Fruit fly (Drosophila melanogaster) whole organism, embryonic: ENCODE data around the gene Or88a.

ENCODE experiments used
- Atf3 ChIP-seq: fragments of 200-800 bp; sonication (Bioruptor generic); optimal IDR thresholded peaks from 3 replicates; lab custom pipeline; 2016; ENCODE audit warnings: missing biosample characterization, missing genetic modification characterization
- Bgb ChIP-seq: fragments of 200-800 bp; sonication (Bioruptor generic); IDR thresholded peaks from 2 replicates; pipeline ENCODE4 v1.3.6; 2022; ENCODE audit warnings: missing biosample characterization, missing genetic modification characterization; ENCODE audit not compliant: partially characterized antibody
- CG10366 ChIP-seq: fragments of 200-800 bp; sonication (Bioruptor generic); IDR thresholded peaks from 2 replicates; pipeline ENCODE4 v1.3.6; 2022; ENCODE audit warnings: missing biosample characterization, missing genetic modification characterization
- CG10543 ChIP-seq: fragments of 200-800 bp; sonication (Bioruptor generic); optimal IDR thresholded peaks from 3 replicates; lab custom pipeline; 2017; ENCODE audit warnings: missing biosample characterization, mild to moderate bottlenecking, missing genetic modification characterization, moderate library complexity
- CG13424 ChIP-seq: fragments of 200-800 bp; sonication (Bioruptor generic); optimal IDR thresholded peaks from 2 replicates; lab custom pipeline; 2019; ENCODE audit warnings: missing biosample characterization, mild to moderate bottlenecking, missing genetic modification characterization, moderate library complexity
- CG15269 ChIP-seq: fragments of 200-800 bp; sonication (Bioruptor generic); optimal IDR thresholded peaks from 2 replicates; lab custom pipeline; 2018; ENCODE audit warnings: missing biosample characterization, mild to moderate bottlenecking, missing genetic modification characterization, moderate library complexity
- CG1603 ChIP-seq: fragments of 200-800 bp; sonication (Bioruptor generic); optimal IDR thresholded peaks from 2 replicates; lab custom pipeline; 2019; ENCODE audit warnings: missing biosample characterization, mild to moderate bottlenecking, missing genetic modification characterization, moderate library complexity
- CG16815 ChIP-seq: fragments of 200-800 bp; sonication (Bioruptor generic); optimal IDR thresholded peaks from 3 replicates; lab custom pipeline; 2017; ENCODE audit warnings: missing biosample characterization, mild to moderate bottlenecking, missing genetic modification characterization
- CG17359 ChIP-seq: fragments of 200-800 bp; sonication (Bioruptor generic); optimal IDR thresholded peaks from 3 replicates; lab custom pipeline; 2018; ENCODE audit warnings: missing biosample characterization, mild to moderate bottlenecking, missing genetic modification characterization, moderate library complexity
- CG17361 ChIP-seq: fragments of 200-800 bp; sonication (Bioruptor generic); IDR thresholded peaks from 3 replicates; pipeline ENCODE4 v1.3.6; 2022; ENCODE audit warnings: missing biosample characterization, missing genetic modification characterization
- CG18011 ChIP-seq: fragments of 200-800 bp; sonication (Bioruptor generic); optimal IDR thresholded peaks from 2 replicates; lab custom pipeline; 2017; ENCODE audit warnings: missing biosample characterization, missing genetic modification characterization, mild to moderate bottlenecking, moderate library complexity, missing genotype
- CG18262 ChIP-seq: fragments of 200-800 bp; optimal IDR thresholded peaks from 3 replicates; lab custom pipeline; 2019; ENCODE audit warnings: missing biosample characterization, mild to moderate bottlenecking, missing genetic modification characterization, moderate library complexity
- CG2120 ChIP-seq: fragments of 200-800 bp; sonication (Bioruptor generic); optimal IDR thresholded peaks from 3 replicates; lab custom pipeline; 2016; ENCODE audit warnings: missing biosample characterization, missing genetic modification characterization
- CG3065 ChIP-seq: fragments of 200-800 bp; sonication (Bioruptor generic); optimal IDR thresholded peaks from 2 replicates; lab custom pipeline; 2016; ENCODE audit warnings: missing biosample characterization, missing genetic modification characterization
- CG33213 ChIP-seq: fragments of 200-800 bp; sonication (Bioruptor generic); optimal IDR thresholded peaks from 3 replicates; lab custom pipeline; 2016; ENCODE audit warnings: missing biosample characterization, missing genetic modification characterization
- CG3847 ChIP-seq: fragments of 200-800 bp; sonication (Bioruptor generic); IDR thresholded peaks from 2 replicates; pipeline ENCODE4 v1.3.6; 2022; ENCODE audit warnings: missing biosample characterization, missing genetic modification characterization
- CHES-1-like ChIP-seq: fragments of 200-800 bp; sonication (Bioruptor generic); optimal IDR thresholded peaks from 2 replicates; lab custom pipeline; 2016; ENCODE audit warnings: missing biosample characterization, missing genetic modification characterization
- CrebB ChIP-seq: fragments of 200-800 bp; sonication (Bioruptor generic); optimal IDR thresholded peaks from 3 replicates; lab custom pipeline; 2018; ENCODE audit warnings: missing biosample characterization, mild to moderate bottlenecking, missing genetic modification characterization
- Dip2 ChIP-seq: fragments of 200-800 bp; sonication (Bioruptor generic); IDR thresholded peaks from 2 replicates; pipeline ENCODE4 v1.3.6; 2022; ENCODE audit warnings: missing biosample characterization, missing genetic modification characterization
- HmgD ChIP-seq: fragments of 200-800 bp; sonication (Bioruptor generic); optimal IDR thresholded peaks from 3 replicates; lab custom pipeline; 2016; ENCODE audit warnings: missing biosample characterization, missing genetic modification characterization
- Hsf ChIP-seq: fragments of 200-800 bp; sonication (Bioruptor generic); optimal IDR thresholded peaks from 3 replicates; lab custom pipeline; 2016; ENCODE audit warnings: missing biosample characterization, missing genetic modification characterization
- Med ChIP-seq: fragments of 200-800 bp; sonication (Bioruptor generic); peaks from one replicate; lab custom pipeline; 2016; ENCODE audit warnings: missing biosample characterization, missing genetic modification characterization, mild to moderate bottlenecking, inconsistent platforms, moderate library complexity
- Nf-YB ChIP-seq: fragments of 200-800 bp; sonication (Bioruptor generic); optimal IDR thresholded peaks from 3 replicates; lab custom pipeline; 2019; ENCODE audit warnings: missing biosample characterization, mild to moderate bottlenecking, missing genetic modification characterization, moderate library complexity
- Ravus ChIP-seq: fragments of 200-800 bp; sonication (Bioruptor generic); IDR thresholded peaks from 2 replicates; pipeline ENCODE4 v1.3.6; 2022; ENCODE audit warnings: missing biosample characterization, missing genetic modification characterization
- Trl ChIP-seq, 3 experiments: fragments of >200 bp in 2 of 3; fragments of 200-800 bp in 1 of 3; sonication (Bioruptor generic) in 1 of 3; optimal IDR thresholded peaks; 2 replicates in 1 of 3; 3 replicates in 2 of 3; lab custom pipeline; 2016 to 2017; ENCODE audit warnings: missing biosample characterization in 1 of 3, missing genetic modification characterization in 1 of 3
- Xbp1 ChIP-seq: fragments of 200-800 bp; sonication (Bioruptor generic); optimal IDR thresholded peaks from 3 replicates; lab custom pipeline; 2016; ENCODE audit warnings: missing biosample characterization, mild to moderate bottlenecking, missing genetic modification characterization
- ara ChIP-seq: fragments of 200-800 bp; sonication (Bioruptor generic); IDR thresholded peaks from 2 replicates; pipeline ENCODE4 v1.3.6; 2022; ENCODE audit warnings: missing biosample characterization, missing genetic modification characterization
- cato ChIP-seq: fragments of 200-800 bp; sonication (Bioruptor generic); optimal IDR thresholded peaks from 2 replicates; lab custom pipeline; 2016; ENCODE audit warnings: missing biosample characterization, missing genetic modification characterization, borderline replicate concordance
- chif ChIP-seq, 2 experiments: fragments of 200-800 bp; sonication (Bioruptor generic); optimal IDR thresholded peaks; 3 replicates each; lab custom pipeline; 2016; ENCODE audit warnings: missing biosample characterization in 2 of 2, missing genetic modification characterization in 2 of 2
- en ChIP-seq: fragments of 200-800 bp; sonication (Bioruptor generic); optimal IDR thresholded peaks from 2 replicates; lab custom pipeline; 2016; ENCODE audit warnings: missing biosample characterization, missing genetic modification characterization
- esg ChIP-seq: fragments of 200-800 bp; sonication (Bioruptor generic); conservative IDR thresholded peaks from 2 replicates; pipeline ENCODE4 v1.3.6; 2022; ENCODE audit warnings: missing biosample characterization, missing genetic modification characterization
- her ChIP-seq: fragments of 200-800 bp; sonication (Bioruptor generic); optimal IDR thresholded peaks from 2 replicates; lab custom pipeline; 2016; ENCODE audit warnings: missing biosample characterization, missing genetic modification characterization
- lab ChIP-seq: fragments of 200-800 bp; sonication (Bioruptor generic); optimal IDR thresholded peaks from 3 replicates; lab custom pipeline; 2017; ENCODE audit warnings: missing biosample characterization, missing genetic modification characterization, mild to moderate bottlenecking, moderate library complexity, missing genetic modification reagents
- lilli ChIP-seq: fragments of 200-800 bp; sonication (Bioruptor generic); optimal IDR thresholded peaks from 3 replicates; lab custom pipeline; 2016; ENCODE audit warnings: missing biosample characterization, missing genetic modification characterization
- lov ChIP-seq, 2 experiments: fragments of 200-800 bp in 1 of 2; fragments of >200 bp in 1 of 2; sonication (Bioruptor generic) in 1 of 2; IDR thresholded peaks in 1 of 2; optimal IDR thresholded peaks in 1 of 2; 2 replicates in 1 of 2; 3 replicates in 1 of 2; pipeline versions ENCODE4 v1.3.6 to Lab custom; 2017 to 2022; ENCODE audit warnings: missing biosample characterization in 1 of 2, missing genetic modification characterization in 1 of 2
- maf-S ChIP-seq: fragments of 200-800 bp; sonication (Bioruptor generic); optimal IDR thresholded peaks from 2 replicates; lab custom pipeline; 2016; ENCODE audit warnings: missing biosample characterization, missing genetic modification characterization
- mirr ChIP-seq: fragments of 200-800 bp; sonication (Bioruptor generic); optimal IDR thresholded peaks from 3 replicates; lab custom pipeline; 2018; ENCODE audit warnings: missing biosample characterization, mild to moderate bottlenecking, missing genetic modification characterization
- p53 ChIP-seq: fragments of 200-800 bp; sonication (Bioruptor generic); optimal IDR thresholded peaks from 2 replicates; lab custom pipeline; 2016; ENCODE audit warnings: missing biosample characterization, missing genetic modification characterization
- schlank ChIP-seq: fragments of 200-800 bp; sonication (Bioruptor generic); optimal IDR thresholded peaks from 2 replicates; lab custom pipeline; 2018; ENCODE audit warnings: missing biosample characterization, mild to moderate bottlenecking, missing genetic modification characterization
- sd ChIP-seq: fragments of 200-800 bp; sonication (Bioruptor generic); optimal IDR thresholded peaks from 3 replicates; lab custom pipeline; 2018; ENCODE audit warnings: missing biosample characterization, mild to moderate bottlenecking, missing genetic modification characterization, moderate library complexity
- sim ChIP-seq: fragments of 200-800 bp; sonication (Bioruptor generic); IDR thresholded peaks from 2 replicates; pipeline ENCODE4 v1.3.6; 2022; ENCODE audit warnings: missing biosample characterization, missing genetic modification characterization
- sima ChIP-seq: fragments of 200-800 bp; sonication (Bioruptor generic); optimal IDR thresholded peaks from 2 replicates; lab custom pipeline; 2016; ENCODE audit warnings: missing biosample characterization, missing genetic modification characterization
- slou ChIP-seq: fragments of 200-800 bp; sonication (Bioruptor generic); optimal IDR thresholded peaks from 3 replicates; lab custom pipeline; 2016; ENCODE audit warnings: missing biosample characterization, missing genetic modification characterization
- tio ChIP-seq: fragments of 200-800 bp; sonication (Bioruptor generic); optimal IDR thresholded peaks from 2 replicates; lab custom pipeline; 2017; ENCODE audit warnings: missing biosample characterization, missing genetic modification characterization, inconsistent platforms
- trh ChIP-seq: fragments of 200-800 bp; sonication (Bioruptor generic); optimal IDR thresholded peaks from 2 replicates; lab custom pipeline; 2016; ENCODE audit warnings: missing biosample characterization, missing genetic modification characterization
- zfh1 ChIP-seq: fragments of 200-800 bp; sonication (Bioruptor generic); IDR thresholded peaks from 3 replicates; pipeline ENCODE4 v1.3.6; 2022; ENCODE audit warnings: missing biosample characterization, missing genetic modification characterization
- zfh2 ChIP-seq: fragments of 200-800 bp; sonication (Bioruptor generic); optimal IDR thresholded peaks from 2 replicates; lab custom pipeline; 2016; ENCODE audit warnings: missing biosample characterization, missing genetic modification characterization

Gene Or88a

DNA sequence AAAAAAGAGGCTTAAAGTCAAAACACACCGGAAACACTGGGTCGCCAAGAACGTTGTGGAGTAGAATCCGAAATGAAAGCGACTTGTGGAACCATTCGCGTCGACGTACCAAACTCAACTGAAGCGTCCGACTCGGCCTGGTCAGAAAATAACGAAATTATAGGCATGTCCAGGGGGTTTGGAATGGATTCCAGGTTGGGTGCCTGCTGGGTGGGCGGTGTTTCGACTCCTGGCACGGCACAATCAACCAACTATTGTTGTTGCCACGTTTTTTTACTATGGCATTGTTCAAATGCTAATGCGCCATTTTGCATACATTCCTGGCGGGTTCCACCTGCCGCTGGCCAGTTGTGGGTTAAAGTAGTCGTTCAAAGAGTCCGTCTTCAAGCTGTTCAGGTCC, 9.1 kb downstream of the Or88a start, which contains the start of gene Kif19A:
Gene Kif19A, minus strand, starts transcription at position 101 of the 400 bp plus-strand sequence.
- TF ChIP-seq Med (GFP tag; lab: Kevin White, UChicago) = peak; percentile 19
- no peak for TF ChIP-seq Dip2 (GFP tag; lab: Robert Waterston, UW)
- TF ChIP-seq, all 482 proteins: peak for 1

- TF ChIP-seq CrebB = peak; percentile 8
- peak; percentile 78 for TF ChIP-seq lab
- peak; percentile 38 for TF ChIP-seq trh (GFP tag; lab: Kevin White, UChicago)
- peak; percentile 17 for TF ChIP-seq en (GFP tag; lab: Kevin White, UChicago)
- peak; percentile 25; the same call in 1 of the 2 replicates for TF ChIP-seq ara (GFP tag; lab: Robert Waterston, UW)
- TF ChIP-seq tio (GFP tag; lab: Kevin White, UChicago) = peak; percentile 59
- TF ChIP-seq p53 = no peak
- TF ChIP-seq lilli (GFP tag; lab: Kevin White, UChicago) = peak; percentile 81
- no peak for TF ChIP-seq lov (optimal IDR thresholded peaks at IDR 0.05; lab: Kevin White, UChicago)
- peak; percentile 53; the same call in 1 of the 3 replicates for TF ChIP-seq lov (GFP tag; IDR thresholded peaks at IDR 0.05; lab: Robert Waterston, UW)
- peak; percentile 78 for TF ChIP-seq Hsf (GFP tag; lab: Kevin White, UChicago)
- TF ChIP-seq mirr (GFP tag; lab: Kevin White, UChicago) = no peak
- TF ChIP-seq maf-S (GFP tag; lab: Kevin White, UChicago) = peak; percentile 63
- peak; percentile 4 for TF ChIP-seq CHES-1-like
- peak; percentile 46 for TF ChIP-seq cato (GFP tag; lab: Kevin White, UChicago)
- TF ChIP-seq CG16815 (GFP tag; lab: Kevin White, UChicago) = peak; percentile 43
- peak; percentile 29 for TF ChIP-seq CG33213 (GFP tag; lab: Kevin White, UChicago)
- TF ChIP-seq CG1603 = no peak
- peak; percentile 43 for TF ChIP-seq Atf3 (GFP tag; lab: Kevin White, UChicago)
- TF ChIP-seq Bgb (GFP tag; lab: Robert Waterston, UW) = no peak
- TF ChIP-seq schlank (tag; lab: Kevin White, UChicago) = peak; percentile 9
- peak; percentile 54 for TF ChIP-seq slou (GFP tag; lab: Kevin White, UChicago)
- 0 out of 2 replicates have a peak, but pooled peaks have one; percentile 19 for TF ChIP-seq sim
- TF ChIP-seq CG15269 (tag; lab: Kevin White, UChicago) = no peak
- peak; percentile 71; the same call in 2 of the 3 replicates for TF ChIP-seq zfh1 (GFP tag; lab: Robert Waterston, UW)
- TF ChIP-seq sd (tag; lab: Kevin White, UChicago) = peak; percentile 42
- TF ChIP-seq CG2120 (GFP tag; lab: Kevin White, UChicago) = peak; percentile 79
- no peak for TF ChIP-seq HmgD (GFP tag; lab: Kevin White, UChicago)
- peak; percentile 39 for TF ChIP-seq esg (GFP tag; lab: Robert Waterston, UW)
- no peak for TF ChIP-seq Trl (optimal IDR thresholded peaks at IDR 0.05; lab: Kevin White, UChicago)
- TF ChIP-seq Trl (GFP tag; optimal IDR thresholded peaks at IDR 0.05; lab: Kevin White, UChicago) = peak; percentile 27
- peak; percentile 59 for TF ChIP-seq CG18011
- TF ChIP-seq CG3847 (GFP tag; lab: Robert Waterston, UW) = peak; percentile 79
- peak; percentile 74 for TF ChIP-seq zfh2 (GFP tag; lab: Kevin White, UChicago)
- no peak for TF ChIP-seq sima
- peak; percentile 79 for TF ChIP-seq Xbp1 (GFP tag; lab: Kevin White, UChicago)
- TF ChIP-seq CG17361 = peak; percentile 76
- peak; percentile 47 for TF ChIP-seq CG10543 (GFP tag; lab: Kevin White, UChicago)
- TF ChIP-seq CG10366 (GFP tag; lab: Robert Waterston, UW) = peak; percentile 52
- TF ChIP-seq CG13424 (tag; lab: Kevin White, UChicago) = peak; percentile 67
- peak; percentile 61 for TF ChIP-seq CG17359 (tag; lab: Kevin White, UChicago)
- TF ChIP-seq Nf-YB (GFP tag; lab: Kevin White, UChicago) = peak; percentile 45
- no peak for TF ChIP-seq Ravus (GFP tag; lab: Robert Waterston, UW)
- peak; percentile 31 for TF ChIP-seq her
- TF ChIP-seq CG18262 (tag; lab: Kevin White, UChicago) = peak; percentile 58
- TF ChIP-seq CG3065 (GFP tag; lab: Kevin White, UChicago) = peak; percentile 39
- TF ChIP-seq chif (GFP tag; optimal IDR thresholded peaks at IDR 0.05; lab: Kevin White, UChicago) = peak; percentile 22 to 63
Observed at dm6 chr3R:14122347-14122812, 13.1 kb downstream of the Or88a start, which contains the start of the genes Abi and twf. Gene Abi (minus strand): TSS chr3R:14122420. Gene twf (plus strand): TSS chr3R:14122654.
